Fruit fly (Drosophila melanogaster) whole organism, adult: ENCODE results near the gene CG12986.

Experiments used
- CG11617 ChIP-seq: fragments of 200-800 bp; sonication (Bioruptor generic); optimal IDR thresholded peaks from 2 replicates; lab custom pipeline; 2017; ENCODE audit warnings: mild to moderate bottlenecking, missing biosample characterization, missing genetic modification reagents, missing genetic modification characterization
- CG12768 ChIP-seq: fragments of 200-800 bp; sonication (Bioruptor generic); optimal IDR thresholded peaks from 2 replicates; lab custom pipeline; 2017; ENCODE audit warnings: missing biosample characterization, missing genetic modification characterization, mild to moderate bottlenecking, moderate library complexity, missing genetic modification reagents
- CG14711 ChIP-seq: fragments of 200-800 bp; sonication (Bioruptor generic); optimal IDR thresholded peaks from 2 replicates; lab custom pipeline; 2018; ENCODE audit warnings: missing biosample characterization, mild to moderate bottlenecking, missing genetic modification characterization, moderate library complexity
- CG1620 ChIP-seq: fragments of 200-800 bp; sonication (Bioruptor generic); optimal IDR thresholded peaks from 2 replicates; lab custom pipeline; 2016; ENCODE audit warnings: missing biosample characterization, missing genetic modification characterization
- CG33017 ChIP-seq: fragments of 200-800 bp; sonication (Bioruptor generic); optimal IDR thresholded peaks from 2 replicates; lab custom pipeline; 2018; ENCODE audit warnings: missing biosample characterization, mild to moderate bottlenecking, missing genetic modification characterization, moderate library complexity
- CG5204 ChIP-seq: fragments of 200-800 bp; sonication (Bioruptor generic); optimal IDR thresholded peaks from 2 replicates; lab custom pipeline; 2016; ENCODE audit warnings: missing biosample characterization, missing genetic modification characterization
- CG7045 ChIP-seq: fragments of 200-800 bp; sonication (Bioruptor generic); optimal IDR thresholded peaks from 2 replicates; lab custom pipeline; 2017; ENCODE audit warnings: missing biosample characterization, mild to moderate bottlenecking, missing genetic modification characterization
- CG7101 ChIP-seq: fragments of 200-800 bp; sonication (Bioruptor generic); optimal IDR thresholded peaks from 2 replicates; lab custom pipeline; 2018; ENCODE audit warnings: missing biosample characterization, mild to moderate bottlenecking, missing genetic modification characterization, moderate library complexity
- Clk ChIP-seq: fragments of 200-800 bp; sonication (Bioruptor generic); optimal IDR thresholded peaks from 2 replicates; lab custom pipeline; 2017; ENCODE audit warnings: missing biosample characterization, missing genetic modification characterization
- Crg-1 ChIP-seq: fragments of 200-800 bp; sonication (Bioruptor generic); optimal IDR thresholded peaks from 2 replicates; lab custom pipeline; 2016; ENCODE audit warnings: missing biosample characterization, missing genetic modification characterization
- Hr96 ChIP-seq: fragments of 200-800 bp; sonication (Bioruptor generic); optimal IDR thresholded peaks from 2 replicates; lab custom pipeline; 2016; ENCODE audit warnings: missing biosample characterization, missing genetic modification characterization
- Mnt ChIP-seq: fragments of 200-800 bp; sonication (Bioruptor generic); optimal IDR thresholded peaks from 2 replicates; lab custom pipeline; 2016; ENCODE audit warnings: missing biosample characterization, mild to moderate bottlenecking, missing genetic modification characterization
- bab1 ChIP-seq: fragments of 200-800 bp; sonication (Bioruptor generic); optimal IDR thresholded peaks from 3 replicates; lab custom pipeline; 2019; ENCODE audit warnings: missing biosample characterization, mild to moderate bottlenecking, missing genetic modification characterization, moderate library complexity
- cic ChIP-seq: fragments of 200-800 bp; sonication (Bioruptor generic); optimal IDR thresholded peaks from 2 replicates; lab custom pipeline; 2017; ENCODE audit warnings: missing biosample characterization, mild to moderate bottlenecking, missing genetic modification characterization, moderate library complexity
- cnc ChIP-seq, 2 experiments: fragments of >200 bp; optimal IDR thresholded peaks; 2 replicates each; lab custom pipeline; 2017
- kay ChIP-seq: fragments of 200-800 bp; sonication (Bioruptor generic); peaks from one replicate; lab custom pipeline; 2016; ENCODE audit warnings: missing biosample characterization, missing genetic modification characterization, borderline replicate concordance
- ovo ChIP-seq: fragments of 200-800 bp; sonication (Bioruptor generic); optimal IDR thresholded peaks from 2 replicates; lab custom pipeline; 2016; ENCODE audit warnings: missing biosample characterization, missing genetic modification characterization
- pad ChIP-seq: fragments of 200-800 bp; sonication (Bioruptor generic); optimal IDR thresholded peaks from 3 replicates; lab custom pipeline; 2017; ENCODE audit warnings: missing biosample characterization, missing genetic modification characterization, mild to moderate bottlenecking, moderate library complexity, missing genetic modification reagents
- tj ChIP-seq: fragments of 200-800 bp; sonication (Bioruptor generic); optimal IDR thresholded peaks from 3 replicates; lab custom pipeline; 2017; ENCODE audit warnings: missing biosample characterization, mild to moderate bottlenecking, missing genetic modification characterization, moderate library complexity
- toe ChIP-seq: fragments of 200-800 bp; sonication (Bioruptor generic); optimal IDR thresholded peaks from 2 replicates; lab custom pipeline; 2016; ENCODE audit warnings: missing biosample characterization, missing genetic modification characterization

CG12986 gene

DNA sequence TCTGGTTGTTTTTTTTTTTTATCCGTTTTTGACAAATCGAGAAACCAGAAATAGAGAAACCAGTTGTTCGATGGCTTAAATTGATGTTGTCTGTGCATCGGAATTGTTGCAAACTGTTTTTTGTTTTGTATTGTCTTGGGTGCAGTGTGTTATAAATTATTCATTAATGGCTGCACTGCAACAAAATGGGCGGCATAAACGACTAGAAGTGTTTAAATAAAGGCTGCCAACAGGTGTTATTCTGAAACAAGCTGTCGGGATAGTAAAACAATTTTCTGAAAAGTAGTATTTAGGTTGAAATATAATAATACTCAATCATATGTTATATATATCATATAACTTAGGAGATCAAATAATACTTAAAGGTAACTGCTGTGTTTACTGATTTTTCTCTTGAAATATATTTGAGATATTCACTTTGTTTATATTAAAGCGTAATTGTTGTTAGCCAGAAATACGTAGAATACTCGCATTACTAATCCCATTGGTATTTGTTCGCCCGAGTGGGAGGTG lies 17.0 kb upstream of the CG12986 start:
- TF ChIP-seq ovo (GFP tag; lab: Kevin White, UChicago): no peak
- TF ChIP-seq Crg-1 (GFP tag; lab: Kevin White, UChicago): no peak
- TF ChIP-seq cic (GFP tag; lab: Kevin White, UChicago): no peak
- TF ChIP-seq cnc (optimal IDR thresholded peaks at IDR 0.05; lab: Kevin White, UChicago): no peak
- TF ChIP-seq CG1620 (GFP tag; lab: Kevin White, UChicago): no peak
- no peak for TF ChIP-seq Hr96 (GFP tag; lab: Kevin White, UChicago)
- TF ChIP-seq CG7101 (tag; lab: Kevin White, UChicago): no peak

DNA sequence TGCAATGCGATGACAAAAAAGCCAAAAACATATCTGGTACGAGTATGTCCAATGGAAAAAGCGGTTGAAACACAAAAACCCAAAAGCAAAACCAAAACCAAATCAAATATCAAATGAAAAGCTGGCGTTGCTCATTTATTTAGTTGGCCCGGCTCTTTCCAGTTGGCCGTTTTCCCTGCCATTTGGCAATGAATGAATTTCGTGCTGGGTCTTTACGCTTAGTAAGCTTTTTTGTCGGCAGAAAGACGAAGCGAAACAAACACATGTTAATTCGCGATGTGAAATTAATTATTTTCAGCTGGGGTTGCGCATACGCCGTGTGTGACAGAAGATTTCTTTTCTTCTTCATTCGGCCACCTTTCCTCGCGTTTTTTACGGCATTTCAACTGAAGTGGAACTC lies 15.3 kb upstream of the CG12986 start:
- TF ChIP-seq pad (GFP tag; lab: Kevin White, UChicago) (no peak), tj (GFP tag; lab: Kevin White, UChicago) (peak; percentile 99)

DNA sequence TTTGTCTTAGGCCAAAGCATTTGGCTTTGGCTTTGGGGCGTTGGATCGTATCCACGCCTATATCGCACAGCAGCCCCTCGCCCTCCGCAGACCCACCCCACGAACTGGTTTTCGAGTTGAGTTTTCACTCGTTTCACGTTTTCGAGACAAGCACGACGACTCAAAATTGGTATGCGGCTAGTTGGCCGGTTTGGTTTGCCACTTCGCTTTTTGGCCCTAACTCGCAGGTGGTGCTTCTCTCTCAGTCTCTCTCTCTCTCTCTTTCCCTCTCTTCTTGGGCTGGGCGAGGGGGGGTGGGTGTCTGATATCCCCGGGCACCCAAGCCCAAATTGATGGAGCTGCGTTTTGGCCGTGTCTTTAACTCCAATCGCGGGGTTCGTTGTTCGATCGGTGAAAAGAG lies 14.5 kb upstream of the CG12986 start:
- no peak for TF ChIP-seq bab1 (GFP tag; lab: Kevin White, UChicago)
- TF ChIP-seq Mnt (GFP tag; lab: Kevin White, UChicago): no peak
- no peak for TF ChIP-seq toe
- TF ChIP-seq CG5204 (GFP tag; lab: Kevin White, UChicago): no peak
- TF ChIP-seq CG1620 (GFP tag; lab: Kevin White, UChicago): no peak
- no peak for TF ChIP-seq ovo (GFP tag; lab: Kevin White, UChicago)
- no peak for TF ChIP-seq kay
- TF ChIP-seq CG7045 (GFP tag; lab: Kevin White, UChicago): no peak
- no peak for TF ChIP-seq cic (GFP tag; lab: Kevin White, UChicago)
- no peak for TF ChIP-seq CG14711 (tag; lab: Kevin White, UChicago)
- no peak for TF ChIP-seq Hr96 (GFP tag; lab: Kevin White, UChicago)
- TF ChIP-seq Crg-1 (GFP tag; lab: Kevin White, UChicago): no peak
- TF ChIP-seq CG12768 (GFP tag; lab: Kevin White, UChicago): no peak
- no peak for TF ChIP-seq CG33017 (tag; lab: Kevin White, UChicago)

DNA sequence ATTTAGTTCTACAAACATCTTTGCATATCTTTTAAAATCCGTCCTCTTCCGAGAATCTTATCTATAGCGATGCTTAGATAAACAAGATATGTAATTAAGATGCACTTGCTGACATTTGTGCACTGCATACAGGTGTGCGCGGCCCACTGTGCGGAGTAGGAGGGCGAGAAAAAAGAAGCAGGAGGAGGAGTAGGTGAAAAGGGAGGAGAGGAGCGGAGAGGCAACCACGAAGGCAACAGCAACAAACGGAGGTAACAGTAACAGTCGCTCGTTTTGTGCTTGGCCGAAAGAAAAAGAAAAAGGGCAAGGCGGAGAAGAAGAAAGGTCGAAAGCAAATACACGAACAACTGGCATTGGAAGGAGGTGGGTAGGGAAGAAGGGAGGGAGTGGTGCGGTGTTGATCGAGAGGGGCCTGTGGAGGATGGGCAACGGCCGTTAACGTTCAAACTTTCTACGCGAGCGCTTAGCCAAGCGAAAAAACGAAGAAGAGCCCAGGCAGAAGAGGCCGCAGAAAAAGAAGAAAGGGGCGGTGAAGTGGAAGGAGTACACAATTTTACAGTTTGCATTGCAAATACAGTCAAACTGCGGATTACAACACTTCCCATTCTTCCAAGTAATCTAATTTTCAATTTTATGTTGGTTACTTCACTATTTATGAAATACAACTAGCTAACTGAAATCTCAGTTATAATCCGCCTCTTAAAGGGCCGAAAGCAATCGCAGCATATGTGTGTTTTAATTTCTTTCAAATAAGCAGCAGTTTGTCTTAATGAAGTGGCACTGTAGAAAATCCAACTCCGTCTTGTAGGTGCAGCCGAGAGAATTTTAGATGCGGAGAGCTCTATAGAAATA lies 12.9 kb upstream of the CG12986 start:
- TF ChIP-seq kay: no peak
- peak; percentile 93 for TF ChIP-seq tj (GFP tag; lab: Kevin White, UChicago)
- TF ChIP-seq ovo (GFP tag; lab: Kevin White, UChicago): no peak
- no peak for TF ChIP-seq CG33017 (tag; lab: Kevin White, UChicago)
- no peak for TF ChIP-seq CG12768 (GFP tag; lab: Kevin White, UChicago)
- peak; percentile 61 for TF ChIP-seq bab1 (GFP tag; lab: Kevin White, UChicago)
- TF ChIP-seq cic (GFP tag; lab: Kevin White, UChicago): no peak
- peak; percentile 85 for TF ChIP-seq pad (GFP tag; lab: Kevin White, UChicago)
- no peak for TF ChIP-seq Hr96 (GFP tag; lab: Kevin White, UChicago)

DNA sequence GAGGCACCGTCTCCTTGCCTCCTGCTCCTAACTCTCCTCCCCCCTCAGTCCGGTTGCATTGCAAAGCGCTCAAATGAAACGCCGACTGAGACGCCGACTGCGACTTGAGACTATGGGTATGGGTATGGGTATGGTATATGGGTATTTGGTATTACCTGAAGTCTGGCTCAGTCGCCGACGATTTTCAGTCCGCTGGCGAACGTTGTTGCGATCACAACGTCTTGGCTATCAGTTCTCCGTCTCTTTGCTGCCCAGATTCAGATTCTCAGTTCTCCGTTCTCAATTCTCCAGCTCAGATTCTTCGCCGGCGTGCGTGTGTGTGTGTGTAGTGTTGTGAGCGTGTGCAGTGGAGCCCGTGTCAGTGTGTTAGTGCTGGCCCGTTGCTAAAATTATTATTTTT lies 11.2 kb upstream of the CG12986 start, which contains the start of gene CG6398:
CG6398 (plus strand) TSS at position 185 of the 400 bp plus-strand sequence.
- no peak for TF ChIP-seq ovo (GFP tag; lab: Kevin White, UChicago)
- no peak for TF ChIP-seq Crg-1 (GFP tag; lab: Kevin White, UChicago)
- TF ChIP-seq CG5204 (GFP tag; lab: Kevin White, UChicago): no peak
- TF ChIP-seq bab1 (GFP tag; lab: Kevin White, UChicago): peak; percentile 17
- no peak for TF ChIP-seq CG7101 (tag; lab: Kevin White, UChicago)
- TF ChIP-seq pad (GFP tag; lab: Kevin White, UChicago): peak; percentile 14
- TF ChIP-seq tj (GFP tag; lab: Kevin White, UChicago): peak; percentile 86
- no peak for TF ChIP-seq CG12768 (GFP tag; lab: Kevin White, UChicago)
- TF ChIP-seq CG1620 (GFP tag; lab: Kevin White, UChicago): peak; percentile 25
- TF ChIP-seq toe: no peak
- TF ChIP-seq CG33017 (tag; lab: Kevin White, UChicago): no peak
- no peak for TF ChIP-seq cic (GFP tag; lab: Kevin White, UChicago)

DNA sequence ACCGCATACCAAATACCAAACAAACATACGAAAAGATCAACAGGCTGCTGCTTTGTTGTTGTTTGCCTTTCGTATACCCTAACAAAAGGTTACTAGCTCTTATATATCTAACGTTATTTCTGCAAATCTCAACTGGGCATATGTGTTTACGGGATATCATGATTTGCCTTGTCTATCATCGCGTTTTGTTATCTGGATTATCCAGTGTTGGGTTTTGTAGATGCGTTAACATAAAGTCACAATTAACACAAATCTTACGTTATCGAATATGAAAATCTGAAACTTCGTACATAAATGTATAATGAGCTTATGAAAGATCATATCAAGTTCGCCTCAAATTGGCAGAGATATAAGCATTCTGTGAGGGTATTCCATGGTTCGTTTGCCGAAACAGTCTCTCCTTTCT lies 10.7 kb upstream of the CG12986 start:
- no peak for TF ChIP-seq pad (GFP tag; lab: Kevin White, UChicago)
- TF ChIP-seq Clk (GFP tag; lab: Kevin White, UChicago): no peak
- no peak for TF ChIP-seq CG1620 (GFP tag; lab: Kevin White, UChicago)
- no peak for TF ChIP-seq CG11617 (GFP tag; lab: Kevin White, UChicago)
- no peak for TF ChIP-seq CG12768 (GFP tag; lab: Kevin White, UChicago)
- TF ChIP-seq Hr96 (GFP tag; lab: Kevin White, UChicago): no peak
- no peak for TF ChIP-seq cnc (optimal IDR thresholded peaks at IDR 0.05; lab: Kevin White, UChicago)
- no peak for TF ChIP-seq CG14711 (tag; lab: Kevin White, UChicago)
- no peak for TF ChIP-seq ovo (GFP tag; lab: Kevin White, UChicago)
- no peak for TF ChIP-seq CG5204 (GFP tag; lab: Kevin White, UChicago)
- no peak for TF ChIP-seq cic (GFP tag; lab: Kevin White, UChicago)
- TF ChIP-seq CG33017 (tag; lab: Kevin White, UChicago): no peak
- no peak for TF ChIP-seq Crg-1 (GFP tag; lab: Kevin White, UChicago)
- no peak for TF ChIP-seq CG7045 (GFP tag; lab: Kevin White, UChicago)
- no peak for TF ChIP-seq kay
